Worm (Caenorhabditis elegans) whole organism, L3 larva: ENCODE data around the gene K09F6.9.

ENCODE experiments used
- aly-2 ChIP-seq: fragments of 150-350 bp; optimal IDR thresholded peaks from 2 replicates; lab custom pipeline; 2014; ENCODE audit warnings: missing biosample characterization, missing genetic modification characterization
- ama-1 ChIP-seq: fragments of 150-350 bp; optimal IDR thresholded peaks from 2 replicates; lab custom pipeline; 2018
- ceh-82 ChIP-seq: fragments of 150-350 bp; optimal IDR thresholded peaks from 2 replicates; lab custom pipeline; 2014; ENCODE audit warnings: missing biosample characterization, missing genetic modification characterization
- elt-2 ChIP-seq: sonication (generic microtip); optimal IDR thresholded peaks from 2 replicates; lab custom pipeline; 2016; ENCODE audit warnings: missing genetic modification reagents, mild to moderate bottlenecking, missing genetic modification characterization, missing compliant biosample characterization
- fkh-10 ChIP-seq: sonication (generic microtip); optimal IDR thresholded peaks from 2 replicates; lab custom pipeline; 2017; ENCODE audit warnings: missing biosample characterization, missing genetic modification reagents, missing genetic modification characterization
- jun-1 ChIP-seq: fragments of 150-350 bp; optimal IDR thresholded peaks from 2 replicates; lab custom pipeline; 2014; ENCODE audit warnings: missing biosample characterization, missing genetic modification reagents, missing genetic modification characterization
- nfya-1 ChIP-seq: sonication (generic microtip); optimal IDR thresholded peaks from 2 replicates; lab custom pipeline; 2017; ENCODE audit warnings: missing genetic modification characterization, mild to moderate bottlenecking, missing compliant biosample characterization, antibody characterized with exemption, moderate library complexity; ENCODE audit not compliant: insufficient read depth
- nhr-11 ChIP-seq: fragments of 150-350 bp; optimal IDR thresholded peaks from 2 replicates; lab custom pipeline; 2014; ENCODE audit warnings: missing biosample characterization, missing genetic modification characterization
- nhr-76 ChIP-seq: fragments of 150-350 bp; sonication (generic microtip); optimal IDR thresholded peaks from 5 replicates; lab custom pipeline; 2014; ENCODE audit warnings: missing biosample characterization, missing genetic modification characterization
- pha-4 ChIP-seq: fragments of 150-350 bp; optimal IDR thresholded peaks from 2 replicates; lab custom pipeline; 2014; ENCODE audit warnings: missing biosample characterization, missing genetic modification reagents, missing genetic modification characterization
- unc-62 ChIP-seq: fragments of 150-350 bp; sonication (generic microtip); optimal IDR thresholded peaks from 4 replicates; lab custom pipeline; 2014; ENCODE audit warnings: missing biosample characterization, missing genetic modification reagents, missing genetic modification characterization

- TF ChIP-seq pha-4, result no peak
- TF ChIP-seq nfya-1, result no peak
- no peak for TF ChIP-seq unc-62
- no peak for TF ChIP-seq ama-1 (lab: Kevin White, UChicago)
- TF ChIP-seq elt-2 (tag; lab: Kevin White, UChicago), result no peak
- no peak for TF ChIP-seq jun-1 (tag; lab: Kevin White, UChicago)
- TF ChIP-seq nhr-11 (tag; lab: Kevin White, UChicago), result no peak
- TF ChIP-seq ceh-82 (tag; lab: Kevin White, UChicago), result no peak
- TF ChIP-seq fkh-10, result no peak
- TF ChIP-seq aly-2 (tag; lab: Kevin White, UChicago), result no peak
- TF ChIP-seq nhr-76 (tag; lab: Kevin White, UChicago), result no peak
Observed at ce11 chrII:2233240-2233639, 49.3 kb downstream of the K09F6.9 start, which contains the start of gene cct-3.
